Fruit fly (Drosophila melanogaster): Measurements from ENCODE around the gene RluA-2.
A peak's percentile ranks its signal among the peaks of the same experiment; 100 is the strongest.

The RluA-2 gene

DNA sequence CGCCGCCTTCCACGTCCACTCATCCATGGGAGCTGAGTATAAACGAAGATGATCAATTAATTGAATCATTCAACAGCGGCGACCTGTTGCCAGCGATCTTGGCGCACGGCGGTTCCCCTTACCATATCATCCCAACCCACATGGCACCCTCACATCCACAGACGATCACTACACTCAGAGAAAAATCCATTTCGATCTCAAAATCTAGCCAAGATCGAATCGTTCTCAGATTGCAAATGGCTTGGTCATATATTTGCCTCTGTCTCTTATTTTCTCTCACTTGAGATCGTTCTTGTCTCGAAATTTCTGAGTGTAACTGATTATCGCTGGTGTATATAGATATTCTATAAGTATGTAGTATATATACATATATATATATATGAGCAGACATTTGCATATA, 8.5 kb upstream of the RluA-2 start (continued):
- TF ChIP-seq pnt (GFP tag; optimal IDR thresholded peaks at IDR 0.05): peak; percentile 16
- no peak for TF ChIP-seq Sry-β (GFP tag; optimal IDR thresholded peaks at IDR 0.05)
- TF ChIP-seq CG15011 (GFP tag; optimal IDR thresholded peaks at IDR 0.05): no peak
- TF ChIP-seq E2f1 (GFP tag; IDR thresholded peaks at IDR 0.05): peak; percentile 57
- no peak for TF ChIP-seq fru (optimal IDR thresholded peaks at IDR 0.05)
- peak in 1 of 2 experiments; percentile 4 for TF ChIP-seq Hr78 (GFP tag; optimal IDR thresholded peaks at IDR 0.05)
- TF ChIP-seq ham (GFP tag; IDR thresholded peaks at IDR 0.05): no peak
- peak; percentile 61 for TF ChIP-seq grau (tag; optimal IDR thresholded peaks at IDR 0.05)
- peak; percentile 34; the same call in 1 of the 2 replicates for TF ChIP-seq Adf1 (GFP tag; IDR thresholded peaks at IDR 0.05)
- TF ChIP-seq nom (GFP tag; optimal IDR thresholded peaks at IDR 0.05): no peak
- peak; percentile 34 for TF ChIP-seq tin (GFP tag; optimal IDR thresholded peaks at IDR 0.05)
- TF ChIP-seq C15 (GFP tag; IDR thresholded peaks at IDR 0.05): no peak
- TF ChIP-seq CG12942 (GFP tag; optimal IDR thresholded peaks at IDR 0.05): peak; percentile 12
- peak; percentile 8 for TF ChIP-seq CG8944 (GFP tag; optimal IDR thresholded peaks at IDR 0.05)
- no peak for TF ChIP-seq CG4617 (GFP tag; optimal IDR thresholded peaks at IDR 0.05; ENCODE audit: borderline replicate concordance)
- peak; percentile 58; the same call in 1 of the 3 replicates for TF ChIP-seq ase (GFP tag; IDR thresholded peaks at IDR 0.05)
- no peak for TF ChIP-seq HmgD (GFP tag; optimal IDR thresholded peaks at IDR 0.05)
- TF ChIP-seq Fer3 (tag; optimal IDR thresholded peaks at IDR 0.05): peak; percentile 69
- TF ChIP-seq CTCF (GFP tag; optimal IDR thresholded peaks at IDR 0.05): no peak
- peak; percentile 26 for TF ChIP-seq sug (tag; optimal IDR thresholded peaks at IDR 0.05)
- TF ChIP-seq odd (GFP tag; optimal IDR thresholded peaks at IDR 0.05): peak; percentile 11
- TF ChIP-seq cg (GFP tag; optimal IDR thresholded peaks at IDR 0.05): no peak
- peak; percentile 64 for TF ChIP-seq CG9817 (tag; optimal IDR thresholded peaks at IDR 0.05)
- TF ChIP-seq Max (GFP tag; optimal IDR thresholded peaks at IDR 0.05): no peak
- no peak for TF ChIP-seq jigr1 (GFP tag; IDR thresholded peaks at IDR 0.05)
- peak; percentile 27 for TF ChIP-seq B-H2 (GFP tag; optimal IDR thresholded peaks at IDR 0.05)
- TF ChIP-seq CG6813 (GFP tag; optimal IDR thresholded peaks at IDR 0.05): peak; percentile 40
- TF ChIP-seq vnd (GFP tag; IDR thresholded peaks at IDR 0.05; ENCODE audit: partially characterized antibody): no peak
- no peak for TF ChIP-seq CG4854 (GFP tag; optimal IDR thresholded peaks at IDR 0.05)
- peak; percentile 61 for TF ChIP-seq Taf1 (GFP tag; IDR thresholded peaks at IDR 0.05)
- peak; percentile 59 for TF ChIP-seq PHDP (tag; optimal IDR thresholded peaks at IDR 0.05)
- TF ChIP-seq CG3847 (GFP tag; IDR thresholded peaks at IDR 0.05): peak; percentile 56
- no peak for TF ChIP-seq unc-4 (GFP tag; IDR thresholded peaks at IDR 0.05; ENCODE audit: partially characterized antibody)
- no peak for TF ChIP-seq gcm2 (GFP tag; optimal IDR thresholded peaks at IDR 0.05)
- TF ChIP-seq Rx (GFP tag; IDR thresholded peaks at IDR 0.05): 0 out of 2 replicates have a peak, but pooled peaks have one; percentile 39
- no peak for TF ChIP-seq CG11560 (tag; IDR thresholded peaks at IDR 0.05)
- TF ChIP-seq CG3281 (GFP tag; optimal IDR thresholded peaks at IDR 0.05): peak; percentile 43
- no peak for TF ChIP-seq Hey (tag; optimal IDR thresholded peaks at IDR 0.05)
- peak; percentile 23 for TF ChIP-seq gsb-n (tag; optimal IDR thresholded peaks at IDR 0.05)
- no peak for TF ChIP-seq Ravus (GFP tag; IDR thresholded peaks at IDR 0.05)
- no peak for TF ChIP-seq kni (GFP tag; optimal IDR thresholded peaks at IDR 0.05)
- no peak for TF ChIP-seq lola (GFP tag; optimal IDR thresholded peaks at IDR 0.05)
- no peak for TF ChIP-seq wdn (GFP tag; IDR thresholded peaks at IDR 0.05)
- peak; percentile 21; the same call in 1 of the 2 replicates for TF ChIP-seq CG1024 (GFP tag; IDR thresholded peaks at IDR 0.05)
- 0 out of 2 replicates have a peak, but pooled peaks have one; percentile 46 for TF ChIP-seq gsb (GFP tag; IDR thresholded peaks at IDR 0.05)
- TF ChIP-seq CG17912 (GFP tag; optimal IDR thresholded peaks at IDR 0.05): no peak
- peak; percentile 28 for TF ChIP-seq CG10654 (GFP tag; optimal IDR thresholded peaks at IDR 0.05)
- TF ChIP-seq CG14441 (GFP tag; IDR thresholded peaks at IDR 0.05): peak; percentile 73
- TF ChIP-seq Usf (GFP tag; optimal IDR thresholded peaks at IDR 0.05): no peak
- no peak for TF ChIP-seq Elba2 (GFP tag; optimal IDR thresholded peaks at IDR 0.05)
- TF ChIP-seq twi (tag; optimal IDR thresholded peaks at IDR 0.05): no peak
- TF ChIP-seq CG12219 (GFP tag; optimal IDR thresholded peaks at IDR 0.05): peak; percentile 38
